Worm (Caenorhabditis elegans): ENCODE measurements around the gene jip-1.
A peak's percentile ranks its signal among the peaks of the same experiment; 100 is the strongest.

jip-1 gene

DNA sequence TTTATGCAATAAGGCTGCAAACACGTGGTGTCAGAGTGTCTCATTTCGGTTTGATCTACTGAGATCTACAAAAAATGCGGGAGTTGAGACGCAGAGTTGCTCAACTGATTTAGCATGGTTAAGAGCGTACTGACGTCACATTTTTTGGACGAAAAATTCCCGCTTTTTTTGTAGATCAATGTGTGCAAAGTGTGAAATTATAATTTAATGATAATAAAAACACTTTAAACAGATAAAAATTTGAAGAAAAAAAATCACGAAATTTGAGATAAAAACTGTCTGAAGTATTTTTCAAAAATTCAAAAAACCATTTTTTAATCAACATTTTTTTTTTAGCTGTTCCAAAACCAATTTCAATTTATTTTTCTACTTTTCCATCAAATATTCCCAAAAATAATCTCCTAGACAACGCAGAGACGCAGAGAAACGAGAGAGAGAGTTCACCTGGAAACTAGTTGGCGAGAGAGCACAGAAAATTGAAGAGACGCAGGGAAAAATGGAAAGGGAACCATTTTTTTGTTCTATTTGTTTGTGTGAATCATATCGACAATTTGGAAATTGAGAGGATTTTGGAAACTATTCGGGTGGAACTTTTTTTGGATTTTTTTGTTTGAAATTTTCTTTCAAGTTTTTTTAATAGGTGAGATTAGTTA is 29.6 kb upstream of the jip-1 start:
- TF ChIP-seq eor-1 (tag; optimal IDR thresholded peaks at IDR 0.05) (no peak), ceh-9 (tag; optimal IDR thresholded peaks at IDR 0.05) (no peak), nhr-23 (tag; optimal IDR thresholded peaks at IDR 0.05) (peak; percentile 23), fkh-10 (GFP tag; optimal IDR thresholded peaks at IDR 0.05) (no peak), pha-4 (tag; optimal IDR thresholded peaks at IDR 0.05) (peak; percentile 31), nhr-11 (tag; optimal IDR thresholded peaks at IDR 0.05) (no peak), unc-39 (tag; optimal IDR thresholded peaks at IDR 0.05) (no peak), ztf-4 (tag; optimal IDR thresholded peaks at IDR 0.05) (no peak), ceh-16 (tag; optimal IDR thresholded peaks at IDR 0.05) (no peak), nfya-1 (tag; optimal IDR thresholded peaks at IDR 0.05; ENCODE audit: insufficient read depth) (no peak), egl-5 (tag; optimal IDR thresholded peaks at IDR 0.05) (no peak), elt-1 (tag; optimal IDR thresholded peaks at IDR 0.05) (no peak), zag-1 (tag; optimal IDR thresholded peaks at IDR 0.05) (no peak), nhr-67 (tag; optimal IDR thresholded peaks at IDR 0.05) (no peak), lin-39 (tag; optimal IDR thresholded peaks at IDR 0.05) (no peak), aly-2 (tag; optimal IDR thresholded peaks at IDR 0.05) (no peak)

ce11 chrII:1297697-1298093 is 29.1 kb upstream of the jip-1 start:
- TF ChIP-seq aly-2 (tag; optimal IDR thresholded peaks at IDR 0.05), result no peak
- peak; percentile 65 for TF ChIP-seq elt-2 (tag; optimal IDR thresholded peaks at IDR 0.05)
- TF ChIP-seq lsy-12 (tag; optimal IDR thresholded peaks at IDR 0.05), result no peak
- peak; percentile 46 for TF ChIP-seq pha-4 (tag; optimal IDR thresholded peaks at IDR 0.05)
- no peak for TF ChIP-seq nhr-77 (tag; optimal IDR thresholded peaks at IDR 0.05)
- TF ChIP-seq skn-1 (tag; optimal IDR thresholded peaks at IDR 0.05), result no peak
- TF ChIP-seq elt-3 (tag; optimal IDR thresholded peaks at IDR 0.05), result no peak
- TF ChIP-seq pqm-1 (tag; optimal IDR thresholded peaks at IDR 0.05), result peak; percentile 41
- TF ChIP-seq ZK546.5 (tag; optimal IDR thresholded peaks at IDR 0.05), result no peak

DNA sequence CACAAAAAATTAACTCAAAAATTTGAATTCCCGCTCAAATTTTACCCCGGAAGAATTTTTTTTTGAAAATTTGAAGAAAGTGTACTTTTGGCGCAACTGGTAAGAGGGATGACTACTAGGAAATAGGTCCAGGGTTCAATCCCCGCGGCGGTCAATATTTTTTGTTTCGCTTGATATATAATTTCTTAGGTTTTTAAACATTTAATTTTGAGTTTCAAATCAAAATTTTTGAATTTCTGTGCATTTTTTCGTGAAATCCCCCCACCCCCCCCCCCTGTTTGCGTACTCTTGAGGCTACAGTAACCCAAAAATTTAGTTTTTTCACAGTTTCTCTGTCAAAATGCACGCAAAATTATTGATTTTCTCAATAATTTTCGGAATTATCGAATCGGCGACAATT is 28.6 kb upstream of the jip-1 start, which contains the start of gene Y57G7A.1:
Y57G7A.1 (plus strand) TSS at position 301 of the 400 bp plus-strand sequence.
- TF ChIP-seq sea-2 (GFP tag; optimal IDR thresholded peaks at IDR 0.05), result no peak

- no peak for TF ChIP-seq ZK546.5 (tag; optimal IDR thresholded peaks at IDR 0.05)
- TF ChIP-seq unc-39 (tag; optimal IDR thresholded peaks at IDR 0.05), result no peak
- no peak for TF ChIP-seq egl-27 (tag; optimal IDR thresholded peaks at IDR 0.05)
- TF ChIP-seq ama-1 (optimal IDR thresholded peaks at IDR 0.05), result no peak
- no peak for TF ChIP-seq unc-62 (GFP tag; optimal IDR thresholded peaks at IDR 0.05)
- TF ChIP-seq elt-1 (tag; optimal IDR thresholded peaks at IDR 0.05), result no peak
- no peak for TF ChIP-seq nhr-25 (tag; optimal IDR thresholded peaks at IDR 0.05)
- TF ChIP-seq hmg-11 (tag; optimal IDR thresholded peaks at IDR 0.05), result no peak
- no peak for TF ChIP-seq ceh-9 (tag; optimal IDR thresholded peaks at IDR 0.05)
- no peak for TF ChIP-seq fkh-2 (tag; optimal IDR thresholded peaks at IDR 0.05)
- no peak for TF ChIP-seq tbx-2 (tag; optimal IDR thresholded peaks at IDR 0.05)
- no peak for TF ChIP-seq nhr-12 (tag; optimal IDR thresholded peaks at IDR 0.05)
- no peak for TF ChIP-seq pqm-1 (tag; optimal IDR thresholded peaks at IDR 0.05)
- no peak for TF ChIP-seq lsy-12 (tag; optimal IDR thresholded peaks at IDR 0.05)
- no peak for TF ChIP-seq fkh-10 (GFP tag; optimal IDR thresholded peaks at IDR 0.05)
- TF ChIP-seq lin-15B (tag; optimal IDR thresholded peaks at IDR 0.05), result no peak
These were observed 25.2 kb upstream of the jip-1 start, which contains the start of gene glb-31 for ce11 chrII:1301554-1301953. TSS of gene glb-31 (minus strand) at chrII:1301654.

- TF ChIP-seq zag-1 (tag; optimal IDR thresholded peaks at IDR 0.05), result no peak
- TF ChIP-seq nhr-28 (tag; optimal IDR thresholded peaks at IDR 0.05), result no peak
- TF ChIP-seq snpc-4 (tag; optimal IDR thresholded peaks at IDR 0.05), result no peak
- no peak for TF ChIP-seq eor-1 (tag; optimal IDR thresholded peaks at IDR 0.05)
- no peak for TF ChIP-seq nhr-12 (tag; optimal IDR thresholded peaks at IDR 0.05)
- TF ChIP-seq fos-1 (tag; optimal IDR thresholded peaks at IDR 0.05), result no peak
These were observed 20.8 kb upstream of the jip-1 start, which contains the start of gene emc-2 for ce11 chrII:1306036-1306435. TSS of gene emc-2 (minus strand) at chrII:1306136.
